Worm (Caenorhabditis elegans): ENCODE results near the gene C09B9.85.

- TF ChIP-seq W03F9.2 (tag; optimal IDR thresholded peaks at IDR 0.05) (no peak), him-1 (tag; optimal IDR thresholded peaks at IDR 0.05) (no peak), dao-5 (tag; optimal IDR thresholded peaks at IDR 0.05) (no peak)
Measured at ce11 chrIV:4983746-4984145, 41.8 kb downstream of the C09B9.85 start, which contains the start of gene clec-176.

Data from whole organism, L4/young adult.